Fruit fly (Drosophila melanogaster) whole organism, embryonic: Measurements from ENCODE around the gene tbrd-1.

Source experiments
- Aef1 ChIP-seq: fragments of 200-800 bp; sonication (Bioruptor generic); IDR thresholded peaks from 3 replicates; pipeline ENCODE4 v1.3.6; 2022; ENCODE audit warnings: missing biosample characterization, missing genetic modification characterization
- Antp ChIP-seq: fragments of 200-800 bp; sonication (Bioruptor generic); optimal IDR thresholded peaks from 3 replicates; lab custom pipeline; 2016; ENCODE audit warnings: missing biosample characterization, missing genetic modification characterization
- Atf3 ChIP-seq: fragments of 200-800 bp; sonication (Bioruptor generic); optimal IDR thresholded peaks from 3 replicates; lab custom pipeline; 2016; ENCODE audit warnings: missing biosample characterization, missing genetic modification characterization
- Atf6 ChIP-seq: fragments of 200-800 bp; sonication (Bioruptor generic); IDR thresholded peaks from 2 replicates; pipeline ENCODE4 v1.3.6; 2022; ENCODE audit warnings: missing biosample characterization, missing genetic modification characterization
- Awh ChIP-seq: fragments of 200-800 bp; sonication (Bioruptor generic); IDR thresholded peaks from 2 replicates; pipeline ENCODE4, ENCODE4 v1.3.6; 2022; ENCODE audit warnings: missing biosample characterization, missing genetic modification characterization
- CG10321 ChIP-seq: fragments of 200-800 bp; sonication (Bioruptor generic); IDR thresholded peaks from 2 replicates; pipeline ENCODE4 v1.3.6; 2022; ENCODE audit warnings: missing biosample characterization, missing genetic modification characterization
- CG11696 ChIP-seq: fragments of 200-800 bp; sonication (Bioruptor generic); IDR thresholded peaks from 2 replicates; pipeline ENCODE4 v1.3.6; 2022; ENCODE audit warnings: missing biosample characterization, missing genetic modification characterization
- CG12155 ChIP-seq: fragments of 200-800 bp; sonication (Bioruptor generic); optimal IDR thresholded peaks from 3 replicates; lab custom pipeline; 2016; ENCODE audit warnings: missing biosample characterization, missing genetic modification characterization
- CG15479 ChIP-seq: fragments of 200-800 bp; sonication (Bioruptor generic); optimal IDR thresholded peaks from 3 replicates; lab custom pipeline; 2019; ENCODE audit warnings: missing biosample characterization, mild to moderate bottlenecking, missing genetic modification characterization, moderate library complexity
- CG16863 ChIP-seq: fragments of 200-800 bp; sonication (Bioruptor generic); optimal IDR thresholded peaks from 3 replicates; lab custom pipeline; 2016; ENCODE audit warnings: missing biosample characterization, missing genetic modification characterization
- CG17359 ChIP-seq: fragments of 200-800 bp; sonication (Bioruptor generic); optimal IDR thresholded peaks from 3 replicates; lab custom pipeline; 2018; ENCODE audit warnings: missing biosample characterization, mild to moderate bottlenecking, missing genetic modification characterization, moderate library complexity
- CG2116 ChIP-seq: fragments of 200-800 bp; sonication (Bioruptor generic); optimal IDR thresholded peaks from 3 replicates; lab custom pipeline; 2018; ENCODE audit warnings: missing biosample characterization, mild to moderate bottlenecking, missing genetic modification characterization
- CG2712 ChIP-seq: fragments of 200-800 bp; optimal IDR thresholded peaks from 3 replicates; lab custom pipeline; 2019; ENCODE audit warnings: missing biosample characterization, mild to moderate bottlenecking, missing genetic modification characterization, moderate library complexity
- CG2889 ChIP-seq: fragments of 200-800 bp; sonication (Bioruptor generic); IDR thresholded peaks from 3 replicates; pipeline ENCODE4 v1.3.6; 2022; ENCODE audit warnings: missing biosample characterization, missing genetic modification characterization
- CG30020 ChIP-seq: fragments of 200-800 bp; optimal IDR thresholded peaks from 2 replicates; lab custom pipeline; 2019; ENCODE audit warnings: missing biosample characterization, mild to moderate bottlenecking, missing genetic modification characterization, moderate library complexity
- CG31388 ChIP-seq: fragments of 200-800 bp; sonication (Bioruptor generic); optimal IDR thresholded peaks from 2 replicates; lab custom pipeline; 2016; ENCODE audit warnings: missing biosample characterization, missing genetic modification characterization
- CG6175 ChIP-seq: fragments of 200-800 bp; sonication (Bioruptor generic); IDR thresholded peaks from 3 replicates; pipeline ENCODE4 v1.3.6; 2022; ENCODE audit warnings: missing biosample characterization, missing genetic modification characterization
- CG6272 ChIP-seq: fragments of 200-800 bp; sonication (Bioruptor generic); IDR thresholded peaks from 2 replicates; pipeline ENCODE4 v1.3.6; 2022; ENCODE audit warnings: missing biosample characterization, missing genetic modification characterization
- CG8281 ChIP-seq: fragments of 200-800 bp; sonication (Bioruptor generic); optimal IDR thresholded peaks from 2 replicates; lab custom pipeline; 2018; ENCODE audit warnings: missing biosample characterization, mild to moderate bottlenecking, missing genetic modification characterization, moderate library complexity
- CG8359 ChIP-seq: fragments of 200-800 bp; sonication (Bioruptor generic); optimal IDR thresholded peaks from 2 replicates; lab custom pipeline; 2017; ENCODE audit warnings: missing biosample characterization, mild to moderate bottlenecking, missing genetic modification characterization, borderline replicate concordance
- CG8765 ChIP-seq: fragments of 200-800 bp; sonication (Bioruptor generic); IDR thresholded peaks from 2 replicates; pipeline ENCODE4 v1.3.6; 2022; ENCODE audit warnings: missing biosample characterization, missing genetic modification characterization
- CG8944 ChIP-seq: fragments of 200-800 bp; sonication (Bioruptor generic); optimal IDR thresholded peaks from 3 replicates; lab custom pipeline; 2016; ENCODE audit warnings: missing biosample characterization, missing genetic modification characterization
- Chrac-16 ChIP-seq: fragments of 200-800 bp; sonication (Bioruptor generic); optimal IDR thresholded peaks from 3 replicates; lab custom pipeline; 2016; ENCODE audit warnings: missing biosample characterization, missing genetic modification characterization
- D19B ChIP-seq: fragments of 200-800 bp; sonication (Bioruptor generic); optimal IDR thresholded peaks from 2 replicates; lab custom pipeline; 2017; ENCODE audit warnings: missing biosample characterization, mild to moderate bottlenecking, missing genetic modification characterization
- Dref ChIP-seq: fragments of 200-800 bp; sonication (Bioruptor generic); IDR thresholded peaks from 2 replicates; pipeline ENCODE4 v1.3.6; 2022; ENCODE audit warnings: missing biosample characterization, missing genetic modification characterization
- Eip74EF ChIP-seq, 2 experiments: fragments of 200-800 bp in 1 of 2; fragments of >200 bp in 1 of 2; sonication (Bioruptor generic) in 1 of 2; optimal IDR thresholded peaks; 2 replicates each; lab custom pipeline; 2017 to 2019; ENCODE audit warnings: missing biosample characterization in 2 of 2, missing genetic modification characterization in 2 of 2, mild to moderate bottlenecking in 1 of 2, moderate library complexity in 1 of 2
- GATAe ChIP-seq: fragments of 200-800 bp; sonication (Bioruptor generic); conservative IDR thresholded peaks from 2 replicates; pipeline ENCODE4 v1.3.6; 2022; ENCODE audit warnings: missing biosample characterization, missing genetic modification characterization
- H2.0 ChIP-seq: fragments of 200-800 bp; sonication (Bioruptor generic); IDR thresholded peaks from 2 replicates; pipeline ENCODE4 v1.3.6; 2022; ENCODE audit warnings: missing biosample characterization, missing genetic modification characterization
- HHEX ChIP-seq: fragments of 200-800 bp; sonication (Bioruptor generic); optimal IDR thresholded peaks from 3 replicates; lab custom pipeline; 2017; ENCODE audit warnings: missing biosample characterization, mild to moderate bottlenecking, missing genetic modification characterization, missing genetic modification reagents
- Lhr ChIP-seq: fragments of 200-800 bp; sonication (Bioruptor generic); optimal IDR thresholded peaks from 3 replicates; lab custom pipeline; 2017; ENCODE audit warnings: mild to moderate bottlenecking, missing biosample characterization, missing genetic modification reagents, missing genetic modification characterization
- Med ChIP-seq: fragments of 200-800 bp; sonication (Bioruptor generic); peaks from one replicate; lab custom pipeline; 2016; ENCODE audit warnings: missing biosample characterization, missing genetic modification characterization, mild to moderate bottlenecking, inconsistent platforms, moderate library complexity
- Trl ChIP-seq, 3 experiments: fragments of >200 bp in 2 of 3; fragments of 200-800 bp in 1 of 3; sonication (Bioruptor generic) in 1 of 3; optimal IDR thresholded peaks; 2 replicates in 1 of 3; 3 replicates in 2 of 3; lab custom pipeline; 2016 to 2017; ENCODE audit warnings: missing biosample characterization in 1 of 3, missing genetic modification characterization in 1 of 3
- bab2 ChIP-seq: fragments of 200-800 bp; sonication (Bioruptor generic); optimal IDR thresholded peaks from 2 replicates; lab custom pipeline; 2016; ENCODE audit warnings: missing biosample characterization, missing genetic modification characterization
- ci ChIP-seq: fragments of 200-800 bp; sonication (Bioruptor generic); IDR thresholded peaks from 3 replicates; pipeline ENCODE4 v1.3.6; 2022; ENCODE audit warnings: missing biosample characterization, missing genetic modification characterization
- dmrt11E ChIP-seq: fragments of 200-800 bp; sonication (Bioruptor generic); optimal IDR thresholded peaks from 3 replicates; lab custom pipeline; 2018; ENCODE audit warnings: missing biosample characterization, mild to moderate bottlenecking, missing genetic modification characterization, moderate library complexity
- fd102C ChIP-seq: fragments of 200-800 bp; sonication (Bioruptor generic); optimal IDR thresholded peaks from 2 replicates; lab custom pipeline; 2018; ENCODE audit warnings: missing biosample characterization, mild to moderate bottlenecking, missing genetic modification characterization, moderate library complexity
- gcm ChIP-seq: fragments of 200-800 bp; sonication (Bioruptor generic); optimal IDR thresholded peaks from 2 replicates; lab custom pipeline; 2019; ENCODE audit warnings: missing biosample characterization, mild to moderate bottlenecking, missing genetic modification characterization, moderate library complexity
- ham ChIP-seq: fragments of 200-800 bp; sonication (Bioruptor generic); IDR thresholded peaks from 2 replicates; pipeline ENCODE4 v1.3.6; 2022; ENCODE audit warnings: missing biosample characterization, missing genetic modification characterization
- insv ChIP-seq, 2 experiments: fragments of 200-800 bp; sonication (Bioruptor generic); optimal IDR thresholded peaks; 3 replicates each; lab custom pipeline; 2016 to 2018; ENCODE audit warnings: missing biosample characterization in 2 of 2, missing genetic modification characterization in 2 of 2
- mirr ChIP-seq: fragments of 200-800 bp; sonication (Bioruptor generic); optimal IDR thresholded peaks from 3 replicates; lab custom pipeline; 2018; ENCODE audit warnings: missing biosample characterization, mild to moderate bottlenecking, missing genetic modification characterization
- mld ChIP-seq: fragments of 200-800 bp; sonication (Bioruptor generic); IDR thresholded peaks from 3 replicates; pipeline ENCODE4 v1.3.6; 2022; ENCODE audit warnings: missing biosample characterization, missing genetic modification characterization; ENCODE audit not compliant: partially characterized antibody
- nmo ChIP-seq: fragments of 200-800 bp; sonication (Bioruptor generic); optimal IDR thresholded peaks from 2 replicates; lab custom pipeline; 2018; ENCODE audit warnings: missing biosample characterization, mild to moderate bottlenecking, missing genetic modification characterization, moderate library complexity
- org-1 ChIP-seq: fragments of 200-800 bp; sonication (Bioruptor generic); optimal IDR thresholded peaks from 2 replicates; lab custom pipeline; 2017; ENCODE audit warnings: missing biosample characterization, missing genetic modification characterization
- pb ChIP-seq: fragments of 200-800 bp; sonication (Bioruptor generic); optimal IDR thresholded peaks from 3 replicates; lab custom pipeline; 2016; ENCODE audit warnings: missing biosample characterization, missing genetic modification characterization
- scrt ChIP-seq: fragments of 200-800 bp; sonication (Bioruptor generic); optimal IDR thresholded peaks from 2 replicates; lab custom pipeline; 2018; ENCODE audit warnings: missing biosample characterization, mild to moderate bottlenecking, missing genetic modification characterization, moderate library complexity
- stwl ChIP-seq: fragments of 200-800 bp; sonication (Bioruptor generic); optimal IDR thresholded peaks from 3 replicates; lab custom pipeline; 2018; ENCODE audit warnings: missing biosample characterization, mild to moderate bottlenecking, missing genetic modification characterization, moderate library complexity
- trh ChIP-seq: fragments of 200-800 bp; sonication (Bioruptor generic); optimal IDR thresholded peaks from 2 replicates; lab custom pipeline; 2016; ENCODE audit warnings: missing biosample characterization, missing genetic modification characterization
- vvl ChIP-seq: fragments of 200-800 bp; sonication (Bioruptor generic); IDR thresholded peaks from 2 replicates; pipeline ENCODE4 v1.3.6; 2022; ENCODE audit warnings: missing biosample characterization, missing genetic modification characterization
- zf30C ChIP-seq: fragments of 200-800 bp; sonication (Bioruptor generic); optimal IDR thresholded peaks from 3 replicates; lab custom pipeline; 2018; ENCODE audit warnings: missing biosample characterization, mild to moderate bottlenecking, missing genetic modification characterization

tbrd-1 gene

dm6 chr3R:23921701-23922501 is 28.5 kb upstream of the tbrd-1 start (continued):
- TF ChIP-seq zf30C (GFP tag; lab: Kevin White, UChicago) (peak; percentile 34), CG6272 (GFP tag; lab: Robert Waterston, UW) (no peak), CG16863 (GFP tag; lab: Kevin White, UChicago) (no peak), CG8944 (GFP tag; lab: Kevin White, UChicago) (no peak), CG2712 (tag; lab: Kevin White, UChicago) (peak; percentile 31), CG11696 (GFP tag; lab: Robert Waterston, UW) (no peak), D19B (GFP tag; lab: Kevin White, UChicago) (no peak), dmrt11E (tag; lab: Kevin White, UChicago) (no peak), CG17359 (tag; lab: Kevin White, UChicago) (peak; percentile 57), fd102C (GFP tag; lab: Kevin White, UChicago) (no peak), Atf6 (GFP tag; lab: Robert Waterston, UW) (peak; percentile 14; the same call in 1 of the 2 replicates), CG15479 (GFP tag; lab: Kevin White, UChicago) (no peak), vvl (peak; percentile 71), scrt (GFP tag; lab: Kevin White, UChicago) (no peak), CG8281 (tag; lab: Kevin White, UChicago) (peak; percentile 12), CG2889 (0 out of 3 replicates have a peak, but pooled peaks have one; percentile 12), CG12155 (no peak), mld (GFP tag; lab: Robert Waterston, UW) (no peak), Chrac-16 (GFP tag; lab: Kevin White, UChicago) (no peak), ci (GFP tag; lab: Robert Waterston, UW) (peak; percentile 57; the same call in 1 of the 3 replicates), Trl (optimal IDR thresholded peaks at IDR 0.05; lab: Kevin White, UChicago) (peak; percentile 65 to 79), Trl (GFP tag; optimal IDR thresholded peaks at IDR 0.05; lab: Kevin White, UChicago) (no peak), Dref (no peak), Awh (GFP tag; lab: Robert Waterston, UW) (peak; percentile 54; the same call in 1 of the 2 replicates), nmo (peak; percentile 5), bab2 (GFP tag; lab: Kevin White, UChicago) (no peak), HHEX (GFP tag; lab: Kevin White, UChicago) (peak; percentile 32), Aef1 (peak; percentile 70), stwl (tag; lab: Kevin White, UChicago) (no peak), CG6175 (no peak; the same call in 2 of the 3 replicates), CG30020 (no peak), org-1 (GFP tag; lab: Kevin White, UChicago) (peak; percentile 26), Lhr (GFP tag; lab: Kevin White, UChicago) (no peak), GATAe (GFP tag; lab: Robert Waterston, UW) (no peak), Eip74EF (GFP tag; optimal IDR thresholded peaks at IDR 0.05; lab: Kevin White, UChicago) (no peak), mirr (GFP tag; lab: Kevin White, UChicago) (peak; percentile 76), Antp (GFP tag; lab: Kevin White, UChicago) (no peak), CG31388 (GFP tag; lab: Kevin White, UChicago) (no peak), trh (GFP tag; lab: Kevin White, UChicago) (no peak), CG10321 (GFP tag; lab: Robert Waterston, UW) (no peak), CG8765 (no peak), H2.0 (GFP tag; lab: Robert Waterston, UW) (peak; percentile 61), pb (peak; percentile 23), CG2116 (no peak), Med (GFP tag; lab: Kevin White, UChicago) (peak; percentile 80), gcm (GFP tag; lab: Kevin White, UChicago) (no peak), ham (GFP tag; lab: Robert Waterston, UW) (no peak), insv (GFP tag; optimal IDR thresholded peaks at IDR 0.05; lab: Kevin White, UChicago) (no peak), CG8359 (GFP tag; lab: Kevin White, UChicago) (no peak), Atf3 (GFP tag; lab: Kevin White, UChicago) (no peak)
